Fruit fly (Drosophila melanogaster) whole organism: Measurements from ENCODE around the gene ebd2.

Experiments
- CG8478 ChIP-seq: fragments of >200 bp; optimal IDR thresholded peaks from 2 replicates; lab custom pipeline; 2018; ENCODE audit warnings: inconsistent platforms
- Dll ChIP-seq: fragments of >200 bp; optimal IDR thresholded peaks from 2 replicates; lab custom pipeline; 2017
- EcR ChIP-seq, 2 experiments: fragments of >200 bp; optimal IDR thresholded peaks; 2 replicates each; lab custom pipeline; 2017; ENCODE audit warnings: missing biosample characterization in 2 of 2, missing genetic modification characterization in 2 of 2, missing genetic modification reagents in 2 of 2
- pan ChIP-seq: fragments of >200 bp; optimal IDR thresholded peaks from 2 replicates; lab custom pipeline; 2017
- psq ChIP-seq: fragments of >200 bp; optimal IDR thresholded peaks from 2 replicates; lab custom pipeline; 2017
- usp ChIP-seq: fragments of >200 bp; optimal IDR thresholded peaks from 2 replicates; lab custom pipeline; 2017; ENCODE audit warnings: missing biosample characterization, missing genetic modification characterization, mixed read lengths

Gene ebd2

dm6 chr3L:21348983-21349432 is at the start of gene ebd2:
Gene ebd2, minus strand, starts transcription at chr3L:21349288.
- TF ChIP-seq pan (lab: Kevin White, UChicago) (no peak), Dll (lab: Kevin White, UChicago) (no peak), psq (lab: Kevin White, UChicago) (no peak), CG8478 (no peak), usp (GFP tag; lab: Kevin White, UChicago) (no peak), EcR (GFP tag; optimal IDR thresholded peaks at IDR 0.05; lab: Kevin White, UChicago) (no peak)

- TF ChIP-seq pan (lab: Kevin White, UChicago) (no peak), Dll (lab: Kevin White, UChicago) (no peak), psq (lab: Kevin White, UChicago) (no peak), CG8478 (no peak), usp (GFP tag; lab: Kevin White, UChicago) (no peak), EcR (GFP tag; optimal IDR thresholded peaks at IDR 0.05; lab: Kevin White, UChicago) (no peak)
Observed at dm6 chr3L:21398156-21398555, 49.1 kb upstream of the ebd2 start.

- TF ChIP-seq psq (lab: Kevin White, UChicago) = no peak
- TF ChIP-seq EcR (GFP tag; optimal IDR thresholded peaks at IDR 0.05; lab: Kevin White, UChicago) = no peak
- TF ChIP-seq CG8478 = no peak
- TF ChIP-seq pan (lab: Kevin White, UChicago) = no peak
- TF ChIP-seq usp (GFP tag; lab: Kevin White, UChicago) = no peak
- TF ChIP-seq Dll (lab: Kevin White, UChicago) = no peak
Observed at dm6 chr3L:21390431-21390830, 41.3 kb upstream of the ebd2 start.

- TF ChIP-seq pan (lab: Kevin White, UChicago) (no peak), EcR (GFP tag; optimal IDR thresholded peaks at IDR 0.05; lab: Kevin White, UChicago) (no peak), Dll (lab: Kevin White, UChicago) (no peak), usp (GFP tag; lab: Kevin White, UChicago) (no peak), psq (lab: Kevin White, UChicago) (no peak), CG8478 (no peak)
Observed at dm6 chr3L:21389758-21390157, 40.7 kb upstream of the ebd2 start.

dm6 chr3L:21388824-21389223 is 39.7 kb upstream of the ebd2 start:
- TF ChIP-seq pan (lab: Kevin White, UChicago) (no peak), Dll (lab: Kevin White, UChicago) (no peak), psq (lab: Kevin White, UChicago) (no peak), EcR (GFP tag; optimal IDR thresholded peaks at IDR 0.05; lab: Kevin White, UChicago) (no peak), usp (GFP tag; lab: Kevin White, UChicago) (no peak), CG8478 (no peak)

dm6 chr3L:21386917-21387316 is 37.8 kb upstream of the ebd2 start:
- TF ChIP-seq EcR (GFP tag; optimal IDR thresholded peaks at IDR 0.05; lab: Kevin White, UChicago) (no peak), CG8478 (no peak), Dll (lab: Kevin White, UChicago) (no peak), usp (GFP tag; lab: Kevin White, UChicago) (no peak), pan (lab: Kevin White, UChicago) (no peak), psq (lab: Kevin White, UChicago) (no peak)

dm6 chr3L:21385699-21386098 is 36.6 kb upstream of the ebd2 start:
- TF ChIP-seq EcR (GFP tag; optimal IDR thresholded peaks at IDR 0.05; lab: Kevin White, UChicago) (no peak), psq (lab: Kevin White, UChicago) (no peak), pan (lab: Kevin White, UChicago) (no peak), Dll (lab: Kevin White, UChicago) (no peak), usp (GFP tag; lab: Kevin White, UChicago) (no peak), CG8478 (no peak)

- TF ChIP-seq pan (lab: Kevin White, UChicago) (no peak), CG8478 (no peak), Dll (lab: Kevin White, UChicago) (no peak), psq (lab: Kevin White, UChicago) (no peak), usp (GFP tag; lab: Kevin White, UChicago) (no peak), EcR (GFP tag; optimal IDR thresholded peaks at IDR 0.05; lab: Kevin White, UChicago) (no peak)
Observed at dm6 chr3L:21383440-21383839, 34.4 kb upstream of the ebd2 start.

dm6 chr3L:21382158-21382610 is 33.1 kb upstream of the ebd2 start, which contains the start of gene rgn:
Gene rgn, plus strand, starts transcription at chr3L:21382501.
- TF ChIP-seq CG8478 = no peak
- TF ChIP-seq pan (lab: Kevin White, UChicago) = no peak
- TF ChIP-seq psq (lab: Kevin White, UChicago) = no peak
- TF ChIP-seq Dll (lab: Kevin White, UChicago) = no peak
- no peak for TF ChIP-seq usp (GFP tag; lab: Kevin White, UChicago)
- no peak for TF ChIP-seq EcR (GFP tag; optimal IDR thresholded peaks at IDR 0.05; lab: Kevin White, UChicago)

- no peak for TF ChIP-seq usp (GFP tag; lab: Kevin White, UChicago)
- TF ChIP-seq EcR (GFP tag; optimal IDR thresholded peaks at IDR 0.05; lab: Kevin White, UChicago) = no peak
- no peak for TF ChIP-seq Dll (lab: Kevin White, UChicago)
- TF ChIP-seq psq (lab: Kevin White, UChicago) = no peak
Observed at dm6 chr3L:21381746-21382145, 32.7 kb upstream of the ebd2 start.

- TF ChIP-seq psq (lab: Kevin White, UChicago) (no peak), EcR (GFP tag; optimal IDR thresholded peaks at IDR 0.05; lab: Kevin White, UChicago) (no peak), Dll (lab: Kevin White, UChicago) (no peak), CG8478 (no peak), pan (lab: Kevin White, UChicago) (no peak), usp (GFP tag; lab: Kevin White, UChicago) (no peak)
Observed at dm6 chr3L:21380581-21381175, 31.6 kb upstream of the ebd2 start.

- no peak for TF ChIP-seq pan (lab: Kevin White, UChicago)
Observed at dm6 chr3L:21380126-21380525, 31.0 kb upstream of the ebd2 start.
